Worm (Caenorhabditis elegans) whole organism, midembryonic: ENCODE data around the gene str-52.
A peak's percentile ranks its signal among the peaks of the same experiment; 100 is the strongest.

Experiments
- T22C8.4 ChIP-seq: fragments of 200-800 bp; sonication (Bioruptor generic); IDR thresholded peaks from 2 replicates; pipeline ENCODE4 v1.3.6; 2022; ENCODE audit warnings: missing genetic modification characterization, missing compliant biosample characterization
- cog-1 ChIP-seq: sonication (generic microtip); optimal IDR thresholded peaks from 2 replicates; lab custom pipeline; 2016; ENCODE audit warnings: missing genetic modification characterization, missing compliant biosample characterization
- flt-1 ChIP-seq: fragments of 200-800 bp; sonication (Bioruptor generic); IDR thresholded peaks from 2 replicates; pipeline ENCODE4 v1.3.6; 2022; ENCODE audit warnings: missing genetic modification characterization, missing compliant biosample characterization
- klf-2 ChIP-seq: fragments of 200-800 bp; sonication (Bioruptor generic); conservative IDR thresholded peaks from 2 replicates; pipeline ENCODE4 v1.3.6; 2022; ENCODE audit warnings: missing genetic modification reagents, missing genetic modification characterization, missing compliant biosample characterization
- med-1 ChIP-seq: sonication (generic microtip); optimal IDR thresholded peaks from 2 replicates; lab custom pipeline; 2017; ENCODE audit warnings: missing genetic modification characterization, mild to moderate bottlenecking, missing compliant biosample characterization, antibody characterized with exemption, missing genetic modification reagents; ENCODE audit not compliant: insufficient read depth
- ref-1 ChIP-seq: fragments of 200-800 bp; sonication (Bioruptor generic); conservative IDR thresholded peaks from 2 replicates; pipeline ENCODE4 v1.3.6; 2022; ENCODE audit warnings: missing genetic modification reagents, missing genetic modification characterization, missing compliant biosample characterization
- tab-1 ChIP-seq: fragments of 200-800 bp; sonication (Bioruptor generic); IDR thresholded peaks from 2 replicates; pipeline ENCODE4 v1.3.6; 2022; ENCODE audit warnings: missing genetic modification characterization, missing compliant biosample characterization
- ztf-29 ChIP-seq: fragments of 200-800 bp; sonication (Bioruptor generic); IDR thresholded peaks from 2 replicates; pipeline ENCODE4 v1.3.6; 2022; ENCODE audit warnings: missing genetic modification reagents, missing genetic modification characterization, missing compliant biosample characterization

ce11 chrV:2126996-2127585 lies 18.9 kb downstream of the str-52 start, which contains the start of gene ldp-1:
- TF ChIP-seq ref-1 (GFP tag; lab: Robert Waterston, UW) (no peak), flt-1 (peak; percentile 22; the same call in 1 of the 2 replicates), T22C8.4 (GFP tag; lab: Robert Waterston, UW) (0 out of 2 replicates have a peak, but pooled peaks have one; percentile 3), cog-1 (peak; percentile 49), ztf-29 (GFP tag; lab: Robert Waterston, UW) (no peak), klf-2 (GFP tag; lab: Robert Waterston, UW) (no peak), med-1 (GFP tag; lab: Kevin White, UChicago) (no peak), tab-1 (GFP tag; lab: Robert Waterston, UW) (no peak)
